Fruit fly (Drosophila melanogaster): ENCODE data around the gene Dnaaf5.

Dnaaf5 gene

DNA sequence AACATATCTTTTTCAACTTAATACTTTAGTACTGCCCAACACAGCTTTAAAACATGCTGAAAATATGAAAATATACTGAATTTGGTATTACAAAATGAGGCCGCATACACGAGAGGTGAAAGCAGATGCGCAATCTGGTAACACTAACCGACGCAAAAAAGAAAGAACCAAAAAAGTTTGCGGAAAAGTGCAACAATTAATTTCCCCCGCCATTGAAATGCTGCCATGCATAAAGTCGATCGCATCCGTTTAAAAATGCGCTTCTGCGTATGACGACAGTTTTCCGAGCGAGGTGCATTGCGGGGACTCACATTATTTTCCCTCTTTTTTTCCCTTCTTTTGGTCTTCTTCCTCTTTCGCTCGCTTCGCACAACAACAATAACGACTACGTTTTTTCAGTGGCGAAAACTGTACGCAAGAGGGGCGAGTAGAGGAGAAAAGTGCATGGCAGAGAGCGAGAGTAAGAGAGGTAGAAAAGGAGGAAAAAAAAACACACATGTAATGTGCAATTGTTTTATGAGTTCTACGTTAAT, 45.6 kb downstream of the Dnaaf5 start, which contains the start of gene Set8 (continued):
- TF ChIP-seq CG15696 (tag; optimal IDR thresholded peaks at IDR 0.05), result no peak
- no peak for TF ChIP-seq CG12104 (GFP tag; optimal IDR thresholded peaks at IDR 0.05)
- TF ChIP-seq CG10543 (GFP tag; optimal IDR thresholded peaks at IDR 0.05), result no peak
- TF ChIP-seq CG7357 (GFP tag; IDR thresholded peaks at IDR 0.05), result no peak
- no peak for TF ChIP-seq CG16863 (GFP tag; optimal IDR thresholded peaks at IDR 0.05)
- no peak for TF ChIP-seq CG43689 (GFP tag; IDR thresholded peaks at IDR 0.05)
- no peak for TF ChIP-seq peb (GFP tag; IDR thresholded peaks at IDR 0.05)
- peak; percentile 88 for TF ChIP-seq CG4360 (GFP tag; IDR thresholded peaks at IDR 0.05)
- no peak for TF ChIP-seq toy (GFP tag; IDR thresholded peaks at IDR 0.05)
- TF ChIP-seq CG13296 (GFP tag; optimal IDR thresholded peaks at IDR 0.05), result no peak
- no peak for TF ChIP-seq z (GFP tag; IDR thresholded peaks at IDR 0.05)
- TF ChIP-seq nerfin-1 (tag; optimal IDR thresholded peaks at IDR 0.05), result peak; percentile 45
- TF ChIP-seq CG4328 (GFP tag; optimal IDR thresholded peaks at IDR 0.05), result no peak
- TF ChIP-seq fd96Cb (tag; optimal IDR thresholded peaks at IDR 0.05), result no peak
- no peak for TF ChIP-seq shn (GFP tag; optimal IDR thresholded peaks at IDR 0.05)
- no peak for TF ChIP-seq CG4282 (GFP tag; optimal IDR thresholded peaks at IDR 0.05)
- TF ChIP-seq Elba2 (GFP tag; optimal IDR thresholded peaks at IDR 0.05), result no peak
- no peak for TF ChIP-seq Xrp1 (GFP tag; IDR thresholded peaks at IDR 0.05)
- no peak for TF ChIP-seq usp (GFP tag; optimal IDR thresholded peaks at IDR 0.05)
- TF ChIP-seq CG13123 (GFP tag; optimal IDR thresholded peaks at IDR 0.05), result no peak
- no peak for TF ChIP-seq jumu (GFP tag; optimal IDR thresholded peaks at IDR 0.05)
- no peak for TF ChIP-seq Blimp-1 (GFP tag; optimal IDR thresholded peaks at IDR 0.05)
- TF ChIP-seq CG3838 (GFP tag; optimal IDR thresholded peaks at IDR 0.05), result no peak
- no peak for TF ChIP-seq CG18262 (tag; optimal IDR thresholded peaks at IDR 0.05)
- no peak for TF ChIP-seq ftz-f1 (GFP tag; optimal IDR thresholded peaks at IDR 0.05)
- peak; percentile 0 for TF ChIP-seq CG13624 (GFP tag; optimal IDR thresholded peaks at IDR 0.05)
- TF ChIP-seq CG15479 (GFP tag; optimal IDR thresholded peaks at IDR 0.05), result peak; percentile 71
- 0 out of 3 replicates have a peak, but pooled peaks have one; percentile 17 for TF ChIP-seq Aef1 (GFP tag; IDR thresholded peaks at IDR 0.05)
- no peak for TF ChIP-seq CG10654 (GFP tag; optimal IDR thresholded peaks at IDR 0.05)
- TF ChIP-seq bsh (GFP tag; optimal IDR thresholded peaks at IDR 0.05), result peak in 1 of 2 experiments; percentile 69
- no peak for TF ChIP-seq CG12236 (GFP tag; optimal IDR thresholded peaks at IDR 0.05)
- TF ChIP-seq ap (GFP tag; IDR thresholded peaks at IDR 0.05), result no peak
- no peak; the same call in 2 of the 3 replicates for TF ChIP-seq zen2 (GFP tag; IDR thresholded peaks at IDR 0.05; ENCODE audit: partially characterized antibody)
- TF ChIP-seq scrt (GFP tag; optimal IDR thresholded peaks at IDR 0.05), result no peak
- no peak for TF ChIP-seq gsb-n (tag; optimal IDR thresholded peaks at IDR 0.05)
- TF ChIP-seq CG9817 (tag; optimal IDR thresholded peaks at IDR 0.05), result no peak
- no peak for TF ChIP-seq Hr39 (optimal IDR thresholded peaks at IDR 0.05)
- no peak for TF ChIP-seq HLH3B (GFP tag; IDR thresholded peaks at IDR 0.05)
- TF ChIP-seq dati (GFP tag; IDR thresholded peaks at IDR 0.05), result no peak
- no peak for TF ChIP-seq CrebB (tag; optimal IDR thresholded peaks at IDR 0.05)
- peak; percentile 46 for TF ChIP-seq Dp (GFP tag; optimal IDR thresholded peaks at IDR 0.05)
- TF ChIP-seq CG15269 (tag; optimal IDR thresholded peaks at IDR 0.05), result no peak
- no peak for TF ChIP-seq Lim3 (GFP tag; IDR thresholded peaks at IDR 0.05)
- TF ChIP-seq btn (GFP tag; optimal IDR thresholded peaks at IDR 0.05), result no peak
- no peak for TF ChIP-seq CG7372 (GFP tag; IDR thresholded peaks at IDR 0.05)
- peak; percentile 24 for TF ChIP-seq Sry-δ (GFP tag; optimal IDR thresholded peaks at IDR 0.05)
- peak in 1 of 2 experiments; percentile 32 for TF ChIP-seq Trl (optimal IDR thresholded peaks at IDR 0.05)
- no peak for TF ChIP-seq Trl (GFP tag; optimal IDR thresholded peaks at IDR 0.05)
- TF ChIP-seq da (GFP tag; optimal IDR thresholded peaks at IDR 0.05), result no peak
- TF ChIP-seq chinmo (GFP tag; IDR thresholded peaks at IDR 0.05; ENCODE audit: partially characterized antibody), result peak; percentile 78; the same call in 1 of the 4 replicates
- TF ChIP-seq ems (GFP tag; optimal IDR thresholded peaks at IDR 0.05), result no peak
- no peak for TF ChIP-seq ato (GFP tag; IDR thresholded peaks at IDR 0.05; ENCODE audit: partially characterized antibody)
